Worm (Caenorhabditis elegans) whole organism, L4 larva: Measurements from ENCODE around the gene sra-10.

Experiments used
- F37D6.2 ChIP-seq: sonication (generic microtip); optimal IDR thresholded peaks from 2 replicates; lab custom pipeline; 2016; ENCODE audit warnings: mild to moderate bottlenecking, missing genetic modification characterization, missing compliant biosample characterization
- F44E2.7 ChIP-seq: fragments of 200-800 bp; sonication (Bioruptor generic); IDR thresholded peaks from 2 replicates; pipeline ENCODE4 v2.1.2; 2022; ENCODE audit warnings: missing genetic modification characterization, missing compliant biosample characterization
- F49E8.2 ChIP-seq: sonication (generic microtip); optimal IDR thresholded peaks from 2 replicates; lab custom pipeline; 2016; ENCODE audit warnings: missing compliant biosample characterization, mild to moderate bottlenecking, missing genetic modification characterization, borderline replicate concordance
- T20F7.1 ChIP-seq: fragments of 200-800 bp; sonication (Bioruptor generic); optimal IDR thresholded peaks from 2 replicates; lab custom pipeline; 2018; ENCODE audit warnings: mild to moderate bottlenecking, missing genetic modification characterization, missing compliant biosample characterization
- T26A8.4 ChIP-seq: fragments of 200-800 bp; sonication (Bioruptor generic); IDR thresholded peaks from 2 replicates; pipeline ENCODE4 v1.3.6; 2022; ENCODE audit warnings: missing genetic modification characterization, missing compliant biosample characterization
- Y5F2A.4 ChIP-seq: fragments of 200-800 bp; sonication (Bioruptor generic); optimal IDR thresholded peaks from 2 replicates; lab custom pipeline; 2018; ENCODE audit warnings: mild to moderate bottlenecking, missing genetic modification characterization, missing compliant biosample characterization
- ceh-82 ChIP-seq: sonication (generic microtip); optimal IDR thresholded peaks from 2 replicates; lab custom pipeline; 2017; ENCODE audit warnings: missing biosample characterization, missing genetic modification characterization
- ces-1 ChIP-seq: fragments of 150-350 bp; sonication (generic microtip); optimal IDR thresholded peaks from 4 replicates; lab custom pipeline; 2014; ENCODE audit warnings: missing biosample characterization, missing genetic modification reagents, missing genetic modification characterization
- daf-16 ChIP-seq, 3 experiments: sonication (generic microtip); optimal IDR thresholded peaks; 2 replicates each; lab custom pipeline; 2016 to 2017; ENCODE audit warnings: missing genetic modification characterization in 3 of 3, missing genetic modification reagents in 3 of 3, mild to moderate bottlenecking in 2 of 3, missing compliant biosample characterization in 2 of 3, missing biosample characterization in 1 of 3, moderate library complexity in 1 of 3
- dmd-6 ChIP-seq: fragments of 200-800 bp; sonication (Bioruptor generic); IDR thresholded peaks from 2 replicates; pipeline ENCODE4 v1.3.6; 2022; ENCODE audit warnings: missing genetic modification reagents, missing genetic modification characterization, missing compliant biosample characterization
- dmd-9 ChIP-seq: fragments of 200-800 bp; sonication (Bioruptor generic); IDR thresholded peaks from 2 replicates; pipeline ENCODE4 v1.3.6; 2022; ENCODE audit warnings: missing genetic modification reagents, missing genetic modification characterization, missing compliant biosample characterization
- dpl-1 ChIP-seq: fragments of 150-350 bp; optimal IDR thresholded peaks from 2 replicates; lab custom pipeline; 2014; ENCODE audit warnings: missing biosample characterization, missing genetic modification reagents, missing genetic modification characterization
- dve-1 ChIP-seq: sonication (generic microtip); optimal IDR thresholded peaks from 2 replicates; lab custom pipeline; 2017; ENCODE audit warnings: antibody characterized with exemption, mild to moderate bottlenecking, missing genetic modification characterization, missing compliant biosample characterization; ENCODE audit not compliant: insufficient read depth
- egl-27 ChIP-seq: sonication (generic microtip); optimal IDR thresholded peaks from 3 replicates; lab custom pipeline; 2017; ENCODE audit warnings: missing biosample characterization, missing genetic modification reagents, missing genetic modification characterization
- fkh-10 ChIP-seq: fragments of 150-350 bp; optimal IDR thresholded peaks from 2 replicates; lab custom pipeline; 2014; ENCODE audit warnings: missing biosample characterization, missing genetic modification reagents, missing genetic modification characterization
- hlh-11 ChIP-seq: fragments of 200-800 bp; sonication (Bioruptor generic); optimal IDR thresholded peaks from 2 replicates; lab custom pipeline; 2018; ENCODE audit warnings: mild to moderate bottlenecking, missing genetic modification characterization, missing compliant biosample characterization
- hmg-1.1 ChIP-seq: fragments of 200-800 bp; sonication (Bioruptor generic); IDR thresholded peaks from 2 replicates; pipeline ENCODE4 v1.3.6; 2022; ENCODE audit warnings: missing genetic modification reagents, missing genetic modification characterization, missing compliant biosample characterization
- lin-1 ChIP-seq: fragments of 200-800 bp; sonication (Bioruptor generic); IDR thresholded peaks from 2 replicates; pipeline ENCODE4 v1.3.6; 2022; ENCODE audit warnings: missing genetic modification reagents, missing genetic modification characterization, missing compliant biosample characterization
- lin-13 ChIP-seq: fragments of 150-350 bp; optimal IDR thresholded peaks from 2 replicates; lab custom pipeline; 2014; ENCODE audit warnings: missing biosample characterization, missing genetic modification reagents, missing genetic modification characterization
- lin-38 ChIP-seq: fragments of 200-800 bp; sonication (Bioruptor generic); IDR thresholded peaks from 2 replicates; pipeline ENCODE4 v1.3.6; 2022; ENCODE audit warnings: missing genetic modification reagents, missing genetic modification characterization, missing compliant biosample characterization
- lsy-2 ChIP-seq, 2 experiments: fragments of 150-350 bp in 1 of 2; sonication (generic microtip) in 1 of 2; optimal IDR thresholded peaks; 2 replicates each; lab custom pipeline; 2014 to 2017; ENCODE audit warnings: missing biosample characterization in 2 of 2, missing genetic modification characterization in 2 of 2
- madf-5 ChIP-seq, 2 experiments: fragments of 200-800 bp; sonication (Bioruptor generic); IDR thresholded peaks; 2 replicates each; pipeline ENCODE4 v1.3.6; 2022; ENCODE audit warnings: missing compliant biosample characterization in 2 of 2, missing genetic modification characterization in 2 of 2
- mdl-1 ChIP-seq, 2 experiments: fragments of 150-350 bp in 1 of 2; sonication (generic microtip) in 1 of 2; optimal IDR thresholded peaks; 2 replicates each; lab custom pipeline; 2014 to 2017; ENCODE audit warnings: missing biosample characterization in 2 of 2, missing genetic modification characterization in 2 of 2
- mep-1 ChIP-seq: fragments of 150-350 bp; sonication (generic microtip); optimal IDR thresholded peaks from 3 replicates; lab custom pipeline; 2014; ENCODE audit warnings: missing biosample characterization, missing genetic modification characterization
- mes-2 ChIP-seq: sonication (generic microtip); optimal IDR thresholded peaks from 2 replicates; lab custom pipeline; 2016; ENCODE audit warnings: missing genotype, mild to moderate bottlenecking, missing genetic modification characterization, missing compliant biosample characterization; ENCODE audit not compliant: poor library complexity, severe bottlenecking
- mxl-2 ChIP-seq: fragments of 200-800 bp; sonication (Bioruptor generic); conservative IDR thresholded peaks from 2 replicates; pipeline ENCODE4 v1.3.6; 2022; ENCODE audit warnings: missing genetic modification reagents, missing genetic modification characterization, missing compliant biosample characterization
- mxl-3 ChIP-seq: fragments of 200-800 bp; sonication (Bioruptor generic); optimal IDR thresholded peaks from 2 replicates; lab custom pipeline; 2018; ENCODE audit warnings: mild to moderate bottlenecking, missing genetic modification characterization, missing compliant biosample characterization
- nhr-102 ChIP-seq: sonication (generic microtip); optimal IDR thresholded peaks from 2 replicates; lab custom pipeline; 2016; ENCODE audit warnings: mild to moderate bottlenecking, missing genetic modification characterization, moderate library complexity, missing compliant biosample characterization
- nhr-25 ChIP-seq: sonication (generic microtip); optimal IDR thresholded peaks from 2 replicates; lab custom pipeline; 2017; ENCODE audit warnings: missing genetic modification characterization, mild to moderate bottlenecking, missing compliant biosample characterization, antibody characterized with exemption, moderate library complexity, borderline replicate concordance; ENCODE audit not compliant: insufficient read depth
- nhr-42 ChIP-seq: fragments of 200-800 bp; sonication (Bioruptor generic); IDR thresholded peaks from 2 replicates; pipeline ENCODE4 v1.3.6; 2022; ENCODE audit warnings: missing genetic modification characterization, missing compliant biosample characterization
- nhr-6 ChIP-seq: fragments of 150-350 bp; optimal IDR thresholded peaks from 2 replicates; lab custom pipeline; 2014; ENCODE audit warnings: missing biosample characterization, missing genetic modification characterization
- nhr-77 ChIP-seq: fragments of 150-350 bp; optimal IDR thresholded peaks from 2 replicates; lab custom pipeline; 2014; ENCODE audit warnings: missing biosample characterization, missing genetic modification characterization
- rbr-2 ChIP-seq: sonication (generic microtip); optimal IDR thresholded peaks from 2 replicates; lab custom pipeline; 2016; ENCODE audit warnings: missing genotype, missing genetic modification characterization, missing compliant biosample characterization
- set-16 ChIP-seq: fragments of 200-800 bp; sonication (Bioruptor generic); IDR thresholded peaks from 2 replicates; pipeline ENCODE4 v1.3.6; 2022; ENCODE audit warnings: missing genetic modification reagents, missing genetic modification characterization, missing compliant biosample characterization
- snpc-4 ChIP-seq: fragments of 150-350 bp; optimal IDR thresholded peaks from 2 replicates; lab custom pipeline; 2014; ENCODE audit warnings: missing biosample characterization, missing genetic modification characterization
- spr-3 ChIP-seq: fragments of 200-800 bp; sonication (Bioruptor generic); optimal IDR thresholded peaks from 2 replicates; lab custom pipeline; 2018; ENCODE audit warnings: mild to moderate bottlenecking, missing genetic modification characterization, missing compliant biosample characterization
- unc-130 ChIP-seq: sonication (generic microtip); optimal IDR thresholded peaks from 2 replicates; lab custom pipeline; 2016; ENCODE audit warnings: missing genetic modification reagents, missing genetic modification characterization, missing compliant biosample characterization
- unc-39 ChIP-seq: sonication (generic microtip); optimal IDR thresholded peaks from 2 replicates; lab custom pipeline; 2017; ENCODE audit warnings: missing biosample characterization, missing genetic modification characterization
- unc-62 ChIP-seq, 3 experiments: fragments of 150-350 bp in 1 of 3; sonication (generic microtip); optimal IDR thresholded peaks in 2 of 3; peaks in 1 of 3; 1 replicate in 1 of 3; 2 replicates in 2 of 3; lab custom pipeline; 2014 to 2017; ENCODE audit warnings: missing biosample characterization in 3 of 3, missing genetic modification characterization in 3 of 3, missing genetic modification reagents in 3 of 3, missing genotype in 1 of 3
- zip-11 ChIP-seq: fragments of 200-800 bp; sonication (Bioruptor generic); IDR thresholded peaks from 2 replicates; pipeline ENCODE4 v1.3.6; 2022; ENCODE audit warnings: missing genetic modification characterization, missing compliant biosample characterization
- ztf-11 ChIP-seq: fragments of 150-350 bp; optimal IDR thresholded peaks from 2 replicates; lab custom pipeline; 2014; ENCODE audit warnings: missing biosample characterization, missing genetic modification characterization

sra-10 gene

ce11 chrII:10867219-10867618 is 27.7 kb downstream of the sra-10 start (continued):
- peak; percentile 4 to 76 for TF ChIP-seq lsy-2 (tag; optimal IDR thresholded peaks at IDR 0.05; lab: Kevin White, UChicago)
- TF ChIP-seq mes-2 = peak; percentile 53
- no peak for TF ChIP-seq daf-16 (GFP tag; optimal IDR thresholded peaks at IDR 0.05; lab: Kevin White, UChicago)
- TF ChIP-seq daf-16 (tag; optimal IDR thresholded peaks at IDR 0.05; lab: Kevin White, UChicago) = peak; percentile 44
- peak; percentile 19 for TF ChIP-seq nhr-77 (tag; lab: Kevin White, UChicago)
- peak; percentile 82 for TF ChIP-seq dve-1 (tag; lab: Kevin White, UChicago)
- TF ChIP-seq, all 104 proteins: peak for 12

ce11 chrII:10862749-10863656 is 31.9 kb downstream of the sra-10 start:
- no peak for TF ChIP-seq lin-1 (GFP tag; lab: Robert Waterston, UW)
- TF ChIP-seq ces-1 = no peak
- no peak for TF ChIP-seq nhr-42 (GFP tag; lab: Robert Waterston, UW)
- peak; percentile 31 for TF ChIP-seq mxl-3 (GFP tag; lab: Kevin White, UChicago)
- TF ChIP-seq lsy-2 (tag; optimal IDR thresholded peaks at IDR 0.05; lab: Kevin White, UChicago) = peak in 1 of 2 experiments; percentile 29
- TF ChIP-seq F49E8.2 (tag; lab: Kevin White, UChicago) = peak; percentile 25
- TF ChIP-seq nhr-6 = peak; percentile 11
- TF ChIP-seq hlh-11 = peak; percentile 3
- peak; percentile 5 for TF ChIP-seq mes-2
- peak; percentile 19 for TF ChIP-seq dpl-1
- TF ChIP-seq mxl-2 (GFP tag; lab: Robert Waterston, UW) = no peak
- no peak for TF ChIP-seq unc-39 (tag; lab: Kevin White, UChicago)
- TF ChIP-seq T20F7.1 (GFP tag; lab: Kevin White, UChicago) = no peak
- no peak for TF ChIP-seq ceh-82 (tag; lab: Kevin White, UChicago)
- peak; percentile 49 for TF ChIP-seq dve-1 (tag; lab: Kevin White, UChicago)
- TF ChIP-seq hmg-1.1 = 0 out of 2 replicates have a peak, but pooled peaks have one; percentile 12
- TF ChIP-seq Y5F2A.4 = no peak
- no peak for TF ChIP-seq ztf-11
- TF ChIP-seq dmd-6 (GFP tag; lab: Robert Waterston, UW) = peak; percentile 35; the same call in 1 of the 2 replicates
- TF ChIP-seq madf-5 (GFP tag; IDR thresholded peaks at IDR 0.05; lab: Robert Waterston, UW) = no peak
- no peak for TF ChIP-seq zip-11
- TF ChIP-seq nhr-25 = peak; percentile 41
- 0 out of 2 replicates have a peak, but pooled peaks have one; percentile 12 for TF ChIP-seq lin-38
- TF ChIP-seq set-16 (GFP tag; lab: Robert Waterston, UW) = 0 out of 2 replicates have a peak, but pooled peaks have one; percentile 12
- no peak for TF ChIP-seq spr-3 (GFP tag; lab: Kevin White, UChicago)
- peak in 1 of 2 experiments; percentile 42 for TF ChIP-seq mdl-1 (tag; optimal IDR thresholded peaks at IDR 0.05; lab: Kevin White, UChicago)
- TF ChIP-seq unc-62 (GFP tag; optimal IDR thresholded peaks at IDR 0.05 in 1 of 2; lab: Kevin White, UChicago) = peak in 1 of 2 experiments; percentile 74
- TF ChIP-seq unc-62 (tag; optimal IDR thresholded peaks at IDR 0.05; lab: Kevin White, UChicago) = no peak

DNA sequence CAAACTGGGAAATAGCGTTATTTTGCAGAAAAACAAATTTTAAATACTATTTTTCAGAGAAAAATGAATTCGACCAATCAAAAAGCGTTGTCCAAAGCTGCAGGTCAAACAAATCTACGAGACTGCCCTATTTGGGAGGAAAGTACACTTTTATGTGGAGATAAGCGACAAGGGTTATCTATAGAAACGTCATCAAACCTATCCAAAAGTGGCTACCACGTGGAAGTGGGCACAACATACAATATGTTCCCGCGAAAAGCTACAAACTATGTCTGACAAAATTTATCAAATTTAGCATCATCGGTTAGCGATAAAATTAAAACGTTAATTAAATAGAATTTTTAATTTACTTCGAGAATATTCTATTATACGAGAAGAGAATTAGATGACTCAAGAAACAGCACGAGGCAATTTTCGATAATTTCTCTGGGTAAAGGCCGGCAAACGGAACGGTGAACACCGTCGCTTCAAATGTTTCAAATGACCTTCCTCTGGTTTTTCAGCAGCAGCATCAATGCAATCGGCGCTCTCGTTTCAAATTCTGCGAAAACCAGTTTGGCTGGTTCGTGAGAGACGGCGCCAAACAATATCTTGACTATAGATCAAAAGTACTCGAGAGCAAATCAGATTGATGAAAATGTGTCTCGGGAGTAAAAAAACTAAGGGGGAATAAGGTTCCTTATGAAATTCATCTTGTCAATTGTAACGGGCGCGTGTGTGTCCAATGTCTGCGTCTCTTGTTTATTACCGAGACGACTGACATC is 33.0 kb downstream of the sra-10 start:
- no peak for TF ChIP-seq unc-39 (tag; lab: Kevin White, UChicago)
- no peak for TF ChIP-seq dmd-9
- peak; percentile 17 for TF ChIP-seq T20F7.1 (GFP tag; lab: Kevin White, UChicago)
- TF ChIP-seq T26A8.4 (GFP tag; lab: Robert Waterston, UW) = no peak
- TF ChIP-seq lin-1 (GFP tag; lab: Robert Waterston, UW) = 0 out of 2 replicates have a peak, but pooled peaks have one; percentile 51
- TF ChIP-seq hlh-11 = peak; percentile 61
- no peak for TF ChIP-seq lin-13 (GFP tag; lab: Kevin White, UChicago)
- no peak for TF ChIP-seq madf-5 (GFP tag; IDR thresholded peaks at IDR 0.05; lab: Robert Waterston, UW)
- TF ChIP-seq unc-130 (GFP tag; lab: Kevin White, UChicago) = no peak
- peak; percentile 15 for TF ChIP-seq mep-1 (tag; lab: Kevin White, UChicago)
- TF ChIP-seq fkh-10 (GFP tag; lab: Kevin White, UChicago) = peak; percentile 32
- no peak for TF ChIP-seq rbr-2
- no peak for TF ChIP-seq F37D6.2 (tag; lab: Kevin White, UChicago)
- no peak for TF ChIP-seq snpc-4 (tag; lab: Kevin White, UChicago)
- TF ChIP-seq dpl-1 = no peak
- peak; percentile 31 for TF ChIP-seq nhr-102
- TF ChIP-seq unc-62 (GFP tag; optimal IDR thresholded peaks at IDR 0.05 in 1 of 2; lab: Kevin White, UChicago) = peak in 1 of 2 experiments; percentile 64
- no peak for TF ChIP-seq unc-62 (tag; optimal IDR thresholded peaks at IDR 0.05; lab: Kevin White, UChicago)
- no peak for TF ChIP-seq daf-16 (GFP tag; optimal IDR thresholded peaks at IDR 0.05; lab: Kevin White, UChicago)
- TF ChIP-seq daf-16 (tag; optimal IDR thresholded peaks at IDR 0.05; lab: Kevin White, UChicago) = peak; percentile 62
- TF ChIP-seq egl-27 (tag; lab: Kevin White, UChicago) = no peak
- TF ChIP-seq mxl-3 (GFP tag; lab: Kevin White, UChicago) = peak; percentile 17
- no peak for TF ChIP-seq F44E2.7 (GFP tag; lab: Robert Waterston, UW)
